Fruit fly (Drosophila melanogaster) whole organism, pupa: ENCODE measurements around the gene CG7483.

ENCODE experiments used
- CG10348 ChIP-seq: fragments of 200-800 bp; sonication (Bioruptor generic); IDR thresholded peaks from 2 replicates; pipeline ENCODE4 v1.3.6; 2022; ENCODE audit warnings: missing biosample characterization, missing genetic modification characterization
- CG12605 ChIP-seq: fragments of 200-800 bp; sonication (Bioruptor generic); IDR thresholded peaks from 2 replicates; pipeline ENCODE4 v1.3.6; 2022; ENCODE audit warnings: missing biosample characterization, missing genetic modification characterization
- CG13204 ChIP-seq: fragments of 200-800 bp; sonication (Bioruptor generic); optimal IDR thresholded peaks from 2 replicates; lab custom pipeline; 2018; ENCODE audit warnings: missing biosample characterization, mild to moderate bottlenecking, missing genetic modification characterization, moderate library complexity
- CG14655 ChIP-seq: fragments of 200-800 bp; sonication (Bioruptor generic); optimal IDR thresholded peaks from 3 replicates; lab custom pipeline; 2017; ENCODE audit warnings: mild to moderate bottlenecking, missing biosample characterization, missing genetic modification reagents, missing genetic modification characterization
- CG15710 ChIP-seq: fragments of 200-800 bp; sonication (Bioruptor generic); optimal IDR thresholded peaks from 2 replicates; lab custom pipeline; 2018; ENCODE audit warnings: missing biosample characterization, mild to moderate bottlenecking, missing genetic modification characterization, moderate library complexity
- CG17806 ChIP-seq: fragments of 200-800 bp; sonication (Bioruptor generic); optimal IDR thresholded peaks from 2 replicates; lab custom pipeline; 2018; ENCODE audit warnings: missing biosample characterization, mild to moderate bottlenecking, missing genetic modification characterization, moderate library complexity
- CG32121 ChIP-seq: fragments of 200-800 bp; sonication (Bioruptor generic); IDR thresholded peaks from 2 replicates; pipeline ENCODE4 v1.3.6; 2022; ENCODE audit warnings: missing biosample characterization, missing genetic modification characterization
- CG34367 ChIP-seq: fragments of 200-800 bp; sonication (Bioruptor generic); optimal IDR thresholded peaks from 2 replicates; lab custom pipeline; 2018; ENCODE audit warnings: missing biosample characterization, mild to moderate bottlenecking, missing genetic modification characterization
- CG4496 ChIP-seq: fragments of 200-800 bp; sonication (Bioruptor generic); IDR thresholded peaks from 3 replicates; pipeline ENCODE4 v1.3.6; 2022; ENCODE audit warnings: missing biosample characterization, missing genetic modification characterization
- CG8159 ChIP-seq: fragments of 200-800 bp; sonication (Bioruptor generic); optimal IDR thresholded peaks from 3 replicates; lab custom pipeline; 2018; ENCODE audit warnings: missing biosample characterization, mild to moderate bottlenecking, missing genetic modification characterization, moderate library complexity
- CG8301 ChIP-seq: fragments of 200-800 bp; sonication (Bioruptor generic); optimal IDR thresholded peaks from 2 replicates; lab custom pipeline; 2018; ENCODE audit warnings: missing biosample characterization, mild to moderate bottlenecking, missing genetic modification characterization
- CG9948 ChIP-seq: fragments of 200-800 bp; sonication (Bioruptor generic); optimal IDR thresholded peaks from 2 replicates; lab custom pipeline; 2018; ENCODE audit warnings: missing biosample characterization, mild to moderate bottlenecking, missing genetic modification characterization, moderate library complexity
- D1 ChIP-seq: fragments of 200-800 bp; sonication (Bioruptor generic); optimal IDR thresholded peaks from 2 replicates; lab custom pipeline; 2018; ENCODE audit warnings: missing biosample characterization, mild to moderate bottlenecking, missing genetic modification characterization, moderate library complexity
- EcR ChIP-seq: fragments of 200-800 bp; sonication (Bioruptor generic); optimal IDR thresholded peaks from 3 replicates; lab custom pipeline; 2019; ENCODE audit warnings: missing biosample characterization, missing genetic modification characterization, mild to moderate bottlenecking, moderate library complexity, missing genetic modification reagents
- Ets98B ChIP-seq: fragments of 200-800 bp; sonication (Bioruptor generic); IDR thresholded peaks from 2 replicates; pipeline ENCODE4 v1.3.6; 2022; ENCODE audit warnings: missing biosample characterization, missing genetic modification characterization
- Pif1A ChIP-seq: fragments of 200-800 bp; sonication (Bioruptor generic); optimal IDR thresholded peaks from 3 replicates; lab custom pipeline; 2016; ENCODE audit warnings: missing biosample characterization, missing genetic modification characterization
- Pif1B ChIP-seq: fragments of 200-800 bp; sonication (Bioruptor generic); optimal IDR thresholded peaks from 3 replicates; lab custom pipeline; 2016; ENCODE audit warnings: missing biosample characterization, missing genetic modification characterization
- Snoo ChIP-seq: fragments of 200-800 bp; sonication (Bioruptor generic); optimal IDR thresholded peaks from 3 replicates; lab custom pipeline; 2017; ENCODE audit warnings: missing biosample characterization, mild to moderate bottlenecking, missing genetic modification characterization, inconsistent platforms
- fd96Ca ChIP-seq: fragments of 200-800 bp; sonication (Bioruptor generic); IDR thresholded peaks from 3 replicates; pipeline ENCODE4 v1.3.6; 2022; ENCODE audit warnings: missing biosample characterization, missing genetic modification characterization
- gl ChIP-seq: fragments of 200-800 bp; sonication (Bioruptor generic); optimal IDR thresholded peaks from 2 replicates; lab custom pipeline; 2018; ENCODE audit warnings: missing biosample characterization, mild to moderate bottlenecking, missing genetic modification characterization
- rn ChIP-seq: fragments of 200-800 bp; sonication (Bioruptor generic); IDR thresholded peaks from 2 replicates; pipeline ENCODE4 v1.3.6; 2022; ENCODE audit warnings: missing biosample characterization, missing genetic modification characterization

Gene CG7483

DNA sequence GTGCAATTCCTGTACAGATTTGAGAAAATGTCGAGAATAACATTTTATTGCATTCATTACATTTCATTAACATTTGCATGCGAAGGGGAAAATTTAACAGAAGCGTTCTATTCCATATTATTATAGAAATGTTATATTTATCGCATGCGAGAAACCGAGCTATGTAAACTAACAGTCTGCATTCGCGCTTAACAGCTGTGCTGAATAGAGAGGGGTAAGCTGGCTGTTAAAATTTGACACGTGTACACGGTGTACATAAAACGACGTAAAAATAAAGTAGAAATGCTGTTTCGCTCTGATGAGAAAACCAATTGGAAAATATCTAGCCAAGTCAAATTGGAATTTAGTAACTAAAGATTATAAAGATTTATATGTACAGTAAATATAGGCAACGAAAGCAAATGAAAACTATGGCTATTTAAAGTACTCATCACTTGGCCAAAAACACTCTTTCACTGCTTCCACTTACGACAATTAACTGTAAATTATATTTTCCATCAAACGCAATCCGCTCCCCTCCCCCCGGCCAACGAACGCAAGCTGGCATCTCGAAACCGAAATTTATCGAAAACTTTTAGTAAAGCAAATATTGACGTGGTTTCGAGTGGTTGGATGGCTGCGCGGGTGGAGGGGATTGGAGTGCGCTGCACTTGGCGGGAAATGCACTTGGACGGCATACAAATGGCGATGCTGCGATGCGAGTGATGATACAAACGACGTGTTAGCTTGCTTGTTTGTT lies 6.7 kb upstream of the CG7483 start:
- no peak for TF ChIP-seq gl (tag; lab: Kevin White, UChicago)
- no peak for TF ChIP-seq CG8301 (tag; lab: Kevin White, UChicago)
- no peak for TF ChIP-seq CG32121 (GFP tag; lab: Robert Waterston, UW)
- no peak for TF ChIP-seq CG4496 (GFP tag; lab: Robert Waterston, UW)
- TF ChIP-seq EcR (GFP tag; lab: Kevin White, UChicago) = no peak
- no peak for TF ChIP-seq fd96Ca (GFP tag; lab: Robert Waterston, UW)
- no peak for TF ChIP-seq rn (GFP tag; lab: Robert Waterston, UW)
- no peak for TF ChIP-seq CG17806
- TF ChIP-seq CG15710 = no peak
- TF ChIP-seq CG34367 (tag; lab: Kevin White, UChicago) = no peak
- no peak for TF ChIP-seq Ets98B (GFP tag; lab: Robert Waterston, UW)
- no peak for TF ChIP-seq CG14655 (GFP tag; lab: Kevin White, UChicago)
- TF ChIP-seq, all 21 proteins: peak for 0

DNA sequence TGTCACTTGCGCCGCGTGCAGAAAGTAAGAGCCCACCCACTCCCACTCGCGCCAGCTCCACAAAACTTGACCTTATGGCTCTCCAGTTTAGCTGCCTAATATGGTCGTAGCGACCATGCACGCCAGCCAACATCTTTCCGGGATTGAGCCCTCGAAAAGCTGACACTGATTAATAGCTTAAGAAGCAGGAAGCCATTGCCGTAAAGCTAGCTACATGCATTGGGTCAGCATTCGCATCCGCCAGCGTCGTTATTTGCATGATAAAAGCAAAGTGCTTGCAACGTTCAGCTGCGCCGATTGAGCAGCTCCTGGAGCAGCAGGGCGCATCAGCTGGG lies 6.1 kb upstream of the CG7483 start:
- no peak for TF ChIP-seq CG14655 (GFP tag; lab: Kevin White, UChicago)
- no peak for TF ChIP-seq Ets98B (GFP tag; lab: Robert Waterston, UW)
- no peak for TF ChIP-seq CG9948
- no peak for TF ChIP-seq fd96Ca (GFP tag; lab: Robert Waterston, UW)
- no peak for TF ChIP-seq EcR (GFP tag; lab: Kevin White, UChicago)
- TF ChIP-seq CG10348 (GFP tag; lab: Robert Waterston, UW) = no peak
- no peak for TF ChIP-seq CG15710
- TF ChIP-seq CG4496 (GFP tag; lab: Robert Waterston, UW) = no peak
- no peak for TF ChIP-seq CG17806
- no peak for TF ChIP-seq Pif1B

DNA sequence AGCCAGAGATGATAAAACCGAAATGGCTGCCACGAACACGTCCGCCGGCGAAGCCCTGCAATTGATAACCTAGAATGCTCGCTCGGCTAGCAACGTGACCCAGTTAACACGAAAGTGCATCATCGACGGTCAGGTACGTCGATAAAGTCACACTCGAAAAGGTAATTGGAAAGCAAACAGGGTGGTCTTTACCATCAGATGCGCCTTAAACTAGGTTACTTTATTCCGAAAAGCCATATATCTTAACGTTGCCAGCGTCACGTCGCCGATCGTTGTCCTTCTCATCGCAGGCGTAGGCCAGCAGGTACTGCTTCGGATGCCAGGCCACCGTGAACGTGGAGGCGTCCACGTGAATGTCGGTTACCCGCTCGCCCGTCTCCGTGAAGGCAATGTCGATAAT lies 5.7 kb upstream of the CG7483 start:
- TF ChIP-seq rn (GFP tag; lab: Robert Waterston, UW) (no peak), Ets98B (GFP tag; lab: Robert Waterston, UW) (no peak), gl (tag; lab: Kevin White, UChicago) (no peak), CG32121 (GFP tag; lab: Robert Waterston, UW) (no peak), CG4496 (GFP tag; lab: Robert Waterston, UW) (no peak)
- TF ChIP-seq, all 21 proteins: peak for 0

DNA sequence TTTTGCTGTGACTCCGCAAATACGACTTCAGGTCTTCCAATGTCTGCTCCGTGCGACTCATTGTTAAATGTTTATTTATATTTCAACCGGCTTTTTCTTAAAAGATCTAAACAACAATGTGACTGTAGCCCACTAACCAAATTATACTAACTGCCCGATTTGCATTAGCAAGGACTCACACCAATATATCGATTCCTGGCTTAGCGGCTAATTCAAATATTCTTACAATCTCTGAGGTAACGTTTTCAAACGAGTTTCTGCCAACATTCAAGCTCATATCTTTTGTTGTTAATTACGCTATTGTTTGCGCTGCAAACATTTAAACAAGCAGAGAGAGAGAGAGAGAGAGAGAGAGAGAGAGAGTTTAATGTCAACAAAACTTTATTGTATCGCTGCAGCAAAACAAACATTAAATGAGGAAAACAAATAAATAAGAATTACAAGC lies 4.5 kb upstream of the CG7483 start, which contains the start of gene tex:
tex (minus strand) TSS at position 131 of the 445 bp plus-strand sequence.
- TF ChIP-seq CG34367 (tag; lab: Kevin White, UChicago) (no peak), CG13204 (GFP tag; lab: Kevin White, UChicago) (no peak), gl (tag; lab: Kevin White, UChicago) (no peak), CG32121 (GFP tag; lab: Robert Waterston, UW) (no peak), CG17806 (no peak), CG8301 (tag; lab: Kevin White, UChicago) (no peak), Ets98B (GFP tag; lab: Robert Waterston, UW) (no peak), CG14655 (GFP tag; lab: Kevin White, UChicago) (no peak), CG8159 (tag; lab: Kevin White, UChicago) (no peak), D1 (tag; lab: Kevin White, UChicago) (no peak)

DNA sequence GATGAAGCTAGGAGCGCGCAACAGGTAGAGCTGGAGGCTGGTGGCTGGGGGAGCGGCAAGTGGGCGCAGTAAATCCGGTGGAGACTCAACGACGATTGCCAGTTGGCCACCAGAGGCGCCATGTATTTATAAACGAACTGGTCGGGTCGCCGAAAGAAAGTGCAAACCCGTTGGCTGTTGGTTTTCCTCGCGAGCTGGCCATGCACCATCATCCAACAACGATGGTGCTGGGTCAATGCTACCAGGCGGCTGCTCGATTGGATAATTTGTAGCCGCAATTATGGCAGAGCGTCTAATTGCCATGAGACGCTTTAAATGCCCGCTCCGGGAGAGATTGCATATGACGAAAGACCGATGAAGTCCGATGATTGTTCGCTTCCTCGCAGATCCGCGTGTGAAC lies 2.3 kb upstream of the CG7483 start, which contains the start of gene CG11693:
CG11693 (minus strand) TSS at position 101 of the 400 bp plus-strand sequence.
- TF ChIP-seq EcR (GFP tag; lab: Kevin White, UChicago) (no peak), CG32121 (GFP tag; lab: Robert Waterston, UW) (no peak), CG17806 (no peak), CG34367 (tag; lab: Kevin White, UChicago) (no peak), CG9948 (no peak), gl (tag; lab: Kevin White, UChicago) (no peak), Pif1B (no peak), CG4496 (GFP tag; lab: Robert Waterston, UW) (no peak), Pif1A (no peak), D1 (tag; lab: Kevin White, UChicago) (no peak)

DNA sequence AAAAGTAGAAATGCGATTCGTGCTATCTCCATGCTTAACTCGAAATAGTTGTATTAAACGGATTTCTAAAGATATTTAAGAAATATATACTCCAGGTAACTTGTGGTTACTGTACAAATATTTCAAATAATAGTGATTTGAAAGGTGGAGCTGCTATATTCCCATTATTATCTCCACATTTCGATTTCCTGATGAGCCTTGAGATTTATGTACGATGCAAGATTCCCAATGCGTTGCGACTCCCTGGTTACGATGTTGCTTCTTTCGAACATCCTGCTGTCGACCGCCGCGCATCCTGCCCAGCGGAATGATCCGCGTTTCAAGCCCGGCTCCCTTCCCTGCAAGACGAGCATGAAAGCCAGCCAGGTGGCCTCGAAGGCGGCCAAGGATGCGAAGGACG lies 971 bp upstream of the CG7483 start, which contains the start of the genes CG11694 and CG11698:
CG11694 (minus strand) TSS at position 101 of the 400 bp plus-strand sequence.
CG11698 (plus strand) TSS at position 152 of the 400 bp plus-strand sequence.
- TF ChIP-seq D1 (tag; lab: Kevin White, UChicago) (no peak), gl (tag; lab: Kevin White, UChicago) (no peak), rn (GFP tag; lab: Robert Waterston, UW) (no peak), CG9948 (no peak), CG17806 (no peak), CG10348 (GFP tag; lab: Robert Waterston, UW) (no peak), CG14655 (GFP tag; lab: Kevin White, UChicago) (no peak), Snoo (tag; lab: Kevin White, UChicago) (no peak), CG12605 (GFP tag; lab: Robert Waterston, UW) (no peak), Ets98B (GFP tag; lab: Robert Waterston, UW) (no peak), CG8159 (tag; lab: Kevin White, UChicago) (no peak), CG8301 (tag; lab: Kevin White, UChicago) (no peak), CG13204 (GFP tag; lab: Kevin White, UChicago) (no peak), Pif1A (no peak), fd96Ca (GFP tag; lab: Robert Waterston, UW) (no peak), CG32121 (GFP tag; lab: Robert Waterston, UW) (no peak), Pif1B (no peak)
